Comparison of ENCODE assay signal across 2 worm cellular contexts in genomic region chrIII:12821331-12821730, ce11.
TF ChIP-seq lines count a peak whose summit lies in the region.

No protein-coding gene starts in this region.

TF ChIP-seq in whole organism, L1 larva, 84 proteins besides CTCF, POLR2A, EP300 and RAD21 (continued from another document):
- TF ChIP-seq lin-35 (GFP tag; optimal IDR thresholded peaks at IDR 0.05; lab: Kevin White, UChicago) (peak in 1 of 2 experiments; percentile 17), efl-1 (optimal IDR thresholded peaks at IDR 0.05; lab: Kevin White, UChicago) (peak; percentile 19 to 25), efl-1 (GFP tag; optimal IDR thresholded peaks at IDR 0.05 in 1 of 2; lab: Kevin White, UChicago) (peak in 1 of 2 experiments; percentile 18), sptf-1 (tag; optimal IDR thresholded peaks at IDR 0.05; lab: Kevin White, UChicago) (no peak)

TF ChIP-seq in whole organism, L2 larva, 48 proteins besides CTCF, POLR2A, EP300 and RAD21 (continued from another document):
- TF ChIP-seq mdl-1 (tag; optimal IDR thresholded peaks at IDR 0.05; lab: Kevin White, UChicago) (no peak), unc-39 (tag; optimal IDR thresholded peaks at IDR 0.05; lab: Kevin White, UChicago) (no peak), ztf-4 (tag; optimal IDR thresholded peaks at IDR 0.05; lab: Kevin White, UChicago) (no peak), fos-1 (tag; optimal IDR thresholded peaks at IDR 0.05; lab: Kevin White, UChicago) (no peak), nhr-11 (tag; optimal IDR thresholded peaks at IDR 0.05; lab: Kevin White, UChicago) (no peak), nhr-6 (tag; optimal IDR thresholded peaks at IDR 0.05; lab: Kevin White, UChicago) (no peak), nhr-77 (tag; optimal IDR thresholded peaks at IDR 0.05; lab: Kevin White, UChicago) (no peak), ztf-1 (GFP tag; conservative IDR thresholded peaks at IDR 0.05; lab: Robert Waterston, UW) (no peak), ztf-11 (tag; optimal IDR thresholded peaks at IDR 0.05; lab: Kevin White, UChicago) (no peak), elt-1 (tag; optimal IDR thresholded peaks at IDR 0.05; lab: Kevin White, UChicago) (no peak), sma-9 (GFP tag; optimal IDR thresholded peaks at IDR 0.05; lab: Kevin White, UChicago) (no peak), sma-9 (tag; optimal IDR thresholded peaks at IDR 0.05; lab: Kevin White, UChicago) (no peak), aly-2 (tag; optimal IDR thresholded peaks at IDR 0.05; lab: Kevin White, UChicago) (no peak)
